Fruit fly (Drosophila melanogaster): ENCODE data around the gene path.

DNA sequence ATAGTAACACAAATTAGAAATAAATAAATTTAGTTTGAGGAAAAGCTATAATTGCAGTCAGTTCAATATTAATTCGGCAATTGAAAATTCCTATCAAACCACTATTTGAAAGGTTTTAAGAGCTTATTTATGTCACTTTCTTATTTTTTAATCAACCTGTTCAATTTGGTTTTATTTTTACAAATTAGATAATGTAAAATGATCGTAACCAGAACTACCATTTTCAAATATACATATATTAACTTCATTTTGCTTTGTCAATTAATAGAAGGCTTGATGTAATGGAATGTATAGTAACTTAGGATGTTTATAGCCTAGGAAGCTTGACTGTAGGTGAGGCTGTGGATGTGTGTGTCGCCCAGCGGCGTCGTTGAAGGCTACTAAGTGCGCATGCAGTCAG is 38.5 kb downstream of the path start:
- TF ChIP-seq tj (GFP tag; optimal IDR thresholded peaks at IDR 0.05) (no peak), kay (GFP tag; ENCODE audit: borderline replicate concordance) (no peak), CG7045 (GFP tag; optimal IDR thresholded peaks at IDR 0.05) (peak; percentile 47), CG5204 (GFP tag; optimal IDR thresholded peaks at IDR 0.05) (peak; percentile 57), cnc (optimal IDR thresholded peaks at IDR 0.05) (no peak), pad (GFP tag; optimal IDR thresholded peaks at IDR 0.05) (no peak), Crg-1 (GFP tag; optimal IDR thresholded peaks at IDR 0.05) (no peak), CG7101 (tag; optimal IDR thresholded peaks at IDR 0.05) (peak; percentile 9), CG12768 (GFP tag; optimal IDR thresholded peaks at IDR 0.05) (peak; percentile 24), CG14711 (tag; optimal IDR thresholded peaks at IDR 0.05) (no peak), ovo (GFP tag; optimal IDR thresholded peaks at IDR 0.05) (no peak)
